Worm (Caenorhabditis elegans) whole organism, L2 larva: Measurements from ENCODE around the gene Y41D4B.4.
A peak's percentile ranks its signal among the peaks of the same experiment; 100 is the strongest.

Source experiments
- C34F6.9 ChIP-seq: fragments of 150-350 bp; optimal IDR thresholded peaks from 2 replicates; lab custom pipeline; 2014; ENCODE audit warnings: missing biosample characterization, missing genetic modification characterization
- F13H6.1 ChIP-seq: sonication (generic microtip); optimal IDR thresholded peaks from 2 replicates; lab custom pipeline; 2016; ENCODE audit warnings: missing genetic modification characterization, missing compliant biosample characterization
- Y55F3AM.14 ChIP-seq: fragments of 200-800 bp; sonication (Bioruptor generic); optimal IDR thresholded peaks from 2 replicates; lab custom pipeline; 2018; ENCODE audit warnings: mild to moderate bottlenecking, missing genetic modification characterization, missing compliant biosample characterization
- ZK546.5 ChIP-seq: sonication (generic microtip); optimal IDR thresholded peaks from 2 replicates; lab custom pipeline; 2017; ENCODE audit warnings: missing biosample characterization, missing genetic modification characterization
- alr-1 ChIP-seq: fragments of 150-350 bp; optimal IDR thresholded peaks from 2 replicates; lab custom pipeline; 2014; ENCODE audit warnings: missing biosample characterization, missing genetic modification characterization
- aly-2 ChIP-seq: fragments of 150-350 bp; optimal IDR thresholded peaks from 2 replicates; lab custom pipeline; 2014; ENCODE audit warnings: missing biosample characterization, missing genetic modification characterization
- ama-1 ChIP-seq: fragments of 150-350 bp; optimal IDR thresholded peaks from 2 replicates; lab custom pipeline; 2018; ENCODE audit warnings: inconsistent platforms
- blmp-1 ChIP-seq: sonication (generic microtip); optimal IDR thresholded peaks from 2 replicates; lab custom pipeline; 2017; ENCODE audit warnings: missing genetic modification characterization, mild to moderate bottlenecking, missing compliant biosample characterization, antibody characterized with exemption, moderate library complexity; ENCODE audit not compliant: insufficient read depth
- ceh-16 ChIP-seq: fragments of 150-350 bp; optimal IDR thresholded peaks from 2 replicates; lab custom pipeline; 2014; ENCODE audit warnings: missing biosample characterization, missing genetic modification characterization
- ceh-82 ChIP-seq: fragments of 150-350 bp; optimal IDR thresholded peaks from 2 replicates; lab custom pipeline; 2014; ENCODE audit warnings: missing biosample characterization, missing genetic modification characterization
- crh-2 ChIP-seq: sonication (generic microtip); optimal IDR thresholded peaks from 2 replicates; lab custom pipeline; 2017; ENCODE audit warnings: missing biosample characterization, missing genetic modification characterization
- egl-27 ChIP-seq: sonication (generic microtip); optimal IDR thresholded peaks from 3 replicates; lab custom pipeline; 2017; ENCODE audit warnings: missing biosample characterization, missing genetic modification reagents, missing genetic modification characterization
- elt-1 ChIP-seq: fragments of 150-350 bp; optimal IDR thresholded peaks from 2 replicates; lab custom pipeline; 2014; ENCODE audit warnings: missing biosample characterization, missing genetic modification characterization
- elt-3 ChIP-seq: sonication (generic microtip); optimal IDR thresholded peaks from 2 replicates; lab custom pipeline; 2017; ENCODE audit warnings: missing biosample characterization, missing genetic modification characterization
- fos-1 ChIP-seq: fragments of 150-350 bp; optimal IDR thresholded peaks from 2 replicates; lab custom pipeline; 2014; ENCODE audit warnings: missing biosample characterization, missing genetic modification characterization
- gmeb-1 ChIP-seq: fragments of 150-350 bp; optimal IDR thresholded peaks from 2 replicates; lab custom pipeline; 2014; ENCODE audit warnings: missing biosample characterization, missing genetic modification characterization
- lin-11 ChIP-seq: fragments of 150-350 bp; sonication (generic microtip); optimal IDR thresholded peaks from 2 replicates; lab custom pipeline; 2014; ENCODE audit warnings: missing biosample characterization, missing genetic modification characterization, inconsistent platforms, mixed read lengths
- lin-13 ChIP-seq: fragments of 150-350 bp; optimal IDR thresholded peaks from 2 replicates; lab custom pipeline; 2014; ENCODE audit warnings: missing biosample characterization, missing genetic modification reagents, missing genetic modification characterization
- lsy-2 ChIP-seq, 2 experiments: fragments of 150-350 bp in 1 of 2; sonication (generic microtip) in 1 of 2; optimal IDR thresholded peaks; 2 replicates each; lab custom pipeline; 2014 to 2017; ENCODE audit warnings: missing biosample characterization in 2 of 2, missing genetic modification characterization in 2 of 2
- mab-5 ChIP-seq: fragments of 150-350 bp; optimal IDR thresholded peaks from 2 replicates; lab custom pipeline; 2014; ENCODE audit warnings: missing biosample characterization, missing genetic modification characterization
- mbf-1 ChIP-seq: sonication (generic microtip); optimal IDR thresholded peaks from 2 replicates; lab custom pipeline; 2017; ENCODE audit warnings: missing biosample characterization, missing genetic modification characterization
- mdl-1 ChIP-seq, 2 experiments: fragments of 150-350 bp in 1 of 2; sonication (generic microtip) in 1 of 2; optimal IDR thresholded peaks; 2 replicates each; lab custom pipeline; 2017; ENCODE audit warnings: missing biosample characterization in 2 of 2, missing genetic modification characterization in 2 of 2
- nhr-10 ChIP-seq: sonication (generic microtip); optimal IDR thresholded peaks from 2 replicates; lab custom pipeline; 2017; ENCODE audit warnings: missing biosample characterization, missing genetic modification characterization
- nhr-11 ChIP-seq: fragments of 150-350 bp; optimal IDR thresholded peaks from 2 replicates; lab custom pipeline; 2014; ENCODE audit warnings: missing biosample characterization, missing genetic modification characterization
- nhr-12 ChIP-seq: fragments of 150-350 bp; optimal IDR thresholded peaks from 2 replicates; lab custom pipeline; 2014; ENCODE audit warnings: missing biosample characterization, missing genetic modification characterization
- nhr-129 ChIP-seq: fragments of 150-350 bp; optimal IDR thresholded peaks from 2 replicates; lab custom pipeline; 2014; ENCODE audit warnings: missing biosample characterization, missing genetic modification characterization
- nhr-21 ChIP-seq: fragments of 150-350 bp; optimal IDR thresholded peaks from 2 replicates; lab custom pipeline; 2014; ENCODE audit warnings: missing biosample characterization, missing genetic modification characterization
- nhr-23 ChIP-seq: fragments of 150-350 bp; optimal IDR thresholded peaks from 2 replicates; lab custom pipeline; 2014; ENCODE audit warnings: missing biosample characterization, missing genetic modification reagents, missing genetic modification characterization
- nhr-237 ChIP-seq: fragments of 150-350 bp; optimal IDR thresholded peaks from 2 replicates; lab custom pipeline; 2014; ENCODE audit warnings: missing biosample characterization, missing genetic modification characterization
- nhr-25 ChIP-seq: fragments of 150-350 bp; sonication (generic microtip); optimal IDR thresholded peaks from 3 replicates; lab custom pipeline; 2014; ENCODE audit warnings: missing biosample characterization, missing genetic modification characterization
- nhr-6 ChIP-seq: fragments of 150-350 bp; optimal IDR thresholded peaks from 2 replicates; lab custom pipeline; 2014; ENCODE audit warnings: missing biosample characterization, missing genetic modification characterization
- nhr-77 ChIP-seq: fragments of 150-350 bp; optimal IDR thresholded peaks from 2 replicates; lab custom pipeline; 2014; ENCODE audit warnings: missing biosample characterization, missing genetic modification characterization
- sem-4 ChIP-seq: fragments of 150-350 bp; optimal IDR thresholded peaks from 2 replicates; lab custom pipeline; 2014; ENCODE audit warnings: missing biosample characterization, missing genetic modification reagents, missing genetic modification characterization
- skn-1 ChIP-seq: sonication (generic microtip); optimal IDR thresholded peaks from 2 replicates; lab custom pipeline; 2017; ENCODE audit warnings: missing biosample characterization, missing genetic modification characterization
- sma-3 ChIP-seq: sonication (generic microtip); optimal IDR thresholded peaks from 2 replicates; lab custom pipeline; 2016; ENCODE audit warnings: missing genetic modification reagents, missing genetic modification characterization, missing compliant biosample characterization
- sma-9 ChIP-seq, 2 experiments: fragments of 150-350 bp in 1 of 2; sonication (generic microtip) in 1 of 2; optimal IDR thresholded peaks; 2 replicates each; lab custom pipeline; 2014 to 2016; ENCODE audit warnings: missing genetic modification characterization in 2 of 2, mild to moderate bottlenecking in 1 of 2, missing biosample characterization in 1 of 2, missing compliant biosample characterization in 1 of 2, missing genetic modification reagents in 1 of 2, moderate library complexity in 1 of 2
- snpc-4 ChIP-seq: fragments of 150-350 bp; optimal IDR thresholded peaks from 2 replicates; lab custom pipeline; 2014; ENCODE audit warnings: missing biosample characterization, missing genetic modification characterization
- unc-39 ChIP-seq: fragments of 150-350 bp; optimal IDR thresholded peaks from 2 replicates; lab custom pipeline; 2014; ENCODE audit warnings: missing biosample characterization, missing genetic modification characterization
- unc-62 ChIP-seq: fragments of 150-350 bp; optimal IDR thresholded peaks from 2 replicates; lab custom pipeline; 2014; ENCODE audit warnings: missing biosample characterization, missing genetic modification reagents, missing genetic modification characterization
- zag-1 ChIP-seq: fragments of 150-350 bp; optimal IDR thresholded peaks from 2 replicates; lab custom pipeline; 2014; ENCODE audit warnings: missing biosample characterization, missing genetic modification characterization
- ztf-1 ChIP-seq: fragments of 200-800 bp; sonication (Bioruptor generic); conservative IDR thresholded peaks from 2 replicates; pipeline ENCODE4 v1.3.6; 2022; ENCODE audit warnings: missing genetic modification characterization, missing compliant biosample characterization
- ztf-11 ChIP-seq: sonication (generic microtip); optimal IDR thresholded peaks from 2 replicates; lab custom pipeline; 2017; ENCODE audit warnings: missing biosample characterization, missing genetic modification characterization
- ztf-4 ChIP-seq: fragments of 150-350 bp; optimal IDR thresholded peaks from 2 replicates; lab custom pipeline; 2014; ENCODE audit warnings: missing biosample characterization, missing genetic modification characterization

The Y41D4B.4 gene

ce11 chrIV:1655312-1655711, 4.6 kb upstream of the Y41D4B.4 start:
- TF ChIP-seq ama-1 (lab: Kevin White, UChicago) = no peak
- no peak for TF ChIP-seq ztf-1 (GFP tag; lab: Robert Waterston, UW)
- TF ChIP-seq sma-9 (GFP tag; optimal IDR thresholded peaks at IDR 0.05; lab: Kevin White, UChicago) = peak; percentile 51
- TF ChIP-seq sma-9 (tag; optimal IDR thresholded peaks at IDR 0.05; lab: Kevin White, UChicago) = no peak
- TF ChIP-seq nhr-6 (tag; lab: Kevin White, UChicago) = peak; percentile 35
- no peak for TF ChIP-seq mab-5 (tag; lab: Kevin White, UChicago)
- TF ChIP-seq sma-3 (GFP tag; lab: Kevin White, UChicago) = no peak
- peak in 1 of 2 experiments; percentile 33 for TF ChIP-seq lsy-2 (tag; optimal IDR thresholded peaks at IDR 0.05; lab: Kevin White, UChicago)
- peak; percentile 80 for TF ChIP-seq nhr-25
- TF ChIP-seq fos-1 (tag; lab: Kevin White, UChicago) = peak; percentile 53
- TF ChIP-seq C34F6.9 (tag; lab: Kevin White, UChicago) = peak; percentile 22
- no peak for TF ChIP-seq aly-2 (tag; lab: Kevin White, UChicago)
- TF ChIP-seq gmeb-1 = no peak
- TF ChIP-seq nhr-11 = no peak
- no peak for TF ChIP-seq nhr-10 (tag; lab: Kevin White, UChicago)
- no peak for TF ChIP-seq nhr-237 (tag; lab: Kevin White, UChicago)
- TF ChIP-seq ztf-11 = no peak
- TF ChIP-seq alr-1 = no peak
- TF ChIP-seq nhr-21 (tag; lab: Kevin White, UChicago) = peak; percentile 52
- no peak for TF ChIP-seq ceh-82 (tag; lab: Kevin White, UChicago)
- TF ChIP-seq nhr-129 (tag; lab: Kevin White, UChicago) = peak; percentile 46
- TF ChIP-seq zag-1 (tag; lab: Kevin White, UChicago) = no peak
- no peak for TF ChIP-seq ZK546.5 (tag; lab: Kevin White, UChicago)
- peak; percentile 45 for TF ChIP-seq ztf-4 (tag; lab: Kevin White, UChicago)
- TF ChIP-seq unc-39 (tag; lab: Kevin White, UChicago) = no peak
- TF ChIP-seq F13H6.1 = peak; percentile 59
- peak; percentile 76 for TF ChIP-seq blmp-1 (tag; lab: Kevin White, UChicago)
- no peak for TF ChIP-seq elt-1 (tag; lab: Kevin White, UChicago)
- TF ChIP-seq crh-2 (tag; lab: Kevin White, UChicago) = peak; percentile 76
- TF ChIP-seq lin-13 = no peak
- TF ChIP-seq egl-27 (tag; lab: Kevin White, UChicago) = no peak

ce11 chrIV:1657069-1657468, 2.8 kb upstream of the Y41D4B.4 start:
- TF ChIP-seq crh-2 (tag; lab: Kevin White, UChicago) = peak; percentile 41
- TF ChIP-seq fos-1 (tag; lab: Kevin White, UChicago) = peak; percentile 19
- no peak for TF ChIP-seq zag-1 (tag; lab: Kevin White, UChicago)
- TF ChIP-seq ceh-82 (tag; lab: Kevin White, UChicago) = no peak
- peak; percentile 12 for TF ChIP-seq nhr-129 (tag; lab: Kevin White, UChicago)
- TF ChIP-seq, all 48 proteins: peak for 3

ce11 chrIV:1659045-1659741, 717 bp upstream of the Y41D4B.4 start, which contains the start of gene rps-28:
TSS of gene rps-28 (plus strand) at chrIV:1659691.
- TF ChIP-seq alr-1 = no peak
- TF ChIP-seq lin-11 (tag; lab: Kevin White, UChicago) = peak; percentile 97
- no peak for TF ChIP-seq unc-62 (GFP tag; lab: Kevin White, UChicago)
- peak; percentile 97 for TF ChIP-seq nhr-25
- peak; percentile 57 for TF ChIP-seq ztf-11
- peak in 1 of 2 experiments; percentile 83 for TF ChIP-seq mdl-1 (tag; optimal IDR thresholded peaks at IDR 0.05; lab: Kevin White, UChicago)
- peak; percentile 88 for TF ChIP-seq blmp-1 (tag; lab: Kevin White, UChicago)
- peak; percentile 96 for TF ChIP-seq zag-1 (tag; lab: Kevin White, UChicago)
- peak; percentile 96 for TF ChIP-seq F13H6.1
- peak; percentile 97 for TF ChIP-seq fos-1 (tag; lab: Kevin White, UChicago)
- TF ChIP-seq lsy-2 (tag; optimal IDR thresholded peaks at IDR 0.05; lab: Kevin White, UChicago) = peak; percentile 89 to 96
- peak; percentile 58 for TF ChIP-seq nhr-11
- TF ChIP-seq mbf-1 (tag; lab: Kevin White, UChicago) = no peak
- TF ChIP-seq Y55F3AM.14 (GFP tag; lab: Kevin White, UChicago) = peak; percentile 64
- peak; percentile 94 for TF ChIP-seq egl-27 (tag; lab: Kevin White, UChicago)
- no peak for TF ChIP-seq elt-3 (tag; lab: Kevin White, UChicago)
- TF ChIP-seq nhr-23 (tag; lab: Kevin White, UChicago) = no peak
- TF ChIP-seq gmeb-1 = peak; percentile 93
- peak; percentile 58 for TF ChIP-seq skn-1 (tag; lab: Kevin White, UChicago)
- peak; percentile 52 for TF ChIP-seq nhr-10 (tag; lab: Kevin White, UChicago)
- no peak for TF ChIP-seq nhr-12 (tag; lab: Kevin White, UChicago)
- TF ChIP-seq snpc-4 = peak; percentile 89
- TF ChIP-seq ceh-16 (tag; lab: Kevin White, UChicago) = peak; percentile 77
- TF ChIP-seq unc-39 (tag; lab: Kevin White, UChicago) = peak; percentile 58
- TF ChIP-seq ZK546.5 (tag; lab: Kevin White, UChicago) = peak; percentile 79
- TF ChIP-seq ztf-4 (tag; lab: Kevin White, UChicago) = peak; percentile 95
- no peak for TF ChIP-seq ztf-1 (GFP tag; lab: Robert Waterston, UW)
- TF ChIP-seq elt-1 (tag; lab: Kevin White, UChicago) = no peak
- TF ChIP-seq nhr-6 (tag; lab: Kevin White, UChicago) = peak; percentile 90
- peak; percentile 81 for TF ChIP-seq nhr-237 (tag; lab: Kevin White, UChicago)
- peak; percentile 90 for TF ChIP-seq ceh-82 (tag; lab: Kevin White, UChicago)
- TF ChIP-seq nhr-77 (tag; lab: Kevin White, UChicago) = peak; percentile 73
- peak; percentile 96 for TF ChIP-seq mab-5 (tag; lab: Kevin White, UChicago)
- TF ChIP-seq sem-4 (tag; lab: Kevin White, UChicago) = peak; percentile 95
- peak; percentile 99 for TF ChIP-seq C34F6.9 (tag; lab: Kevin White, UChicago)
- peak; percentile 99 for TF ChIP-seq sma-3 (GFP tag; lab: Kevin White, UChicago)
- TF ChIP-seq nhr-129 (tag; lab: Kevin White, UChicago) = peak; percentile 98
